Fruit fly (Drosophila melanogaster): Measurements from ENCODE around the gene CG5026.

Gene CG5026

dm6 chr3L:8950955-8951354, 17.4 kb upstream of the CG5026 start (continued):
- TF ChIP-seq emc (GFP tag; optimal IDR thresholded peaks at IDR 0.05): no peak
- TF ChIP-seq Hr78 (GFP tag; optimal IDR thresholded peaks at IDR 0.05): peak in 1 of 2 experiments; percentile 6
- TF ChIP-seq CG14014 (GFP tag; IDR thresholded peaks at IDR 0.05): 0 out of 2 replicates have a peak, but pooled peaks have one; percentile 26
- TF ChIP-seq Chrac-16 (GFP tag; optimal IDR thresholded peaks at IDR 0.05): peak; percentile 18
- TF ChIP-seq CG2712 (tag; optimal IDR thresholded peaks at IDR 0.05): peak; percentile 76
- no peak for TF ChIP-seq mld (GFP tag; IDR thresholded peaks at IDR 0.05; ENCODE audit: partially characterized antibody)
- peak; percentile 78 for TF ChIP-seq CoRest (tag; optimal IDR thresholded peaks at IDR 0.05)
- TF ChIP-seq Hr51 (GFP tag; optimal IDR thresholded peaks at IDR 0.05): peak in 1 of 2 experiments; percentile 74
- no peak for TF ChIP-seq CG12155 (GFP tag; optimal IDR thresholded peaks at IDR 0.05)
- TF ChIP-seq CG2875 (GFP tag; optimal IDR thresholded peaks at IDR 0.05): peak; percentile 6
- TF ChIP-seq CG9932 (GFP tag; IDR thresholded peaks at IDR 0.05): no peak
- TF ChIP-seq tio (GFP tag; optimal IDR thresholded peaks at IDR 0.05): peak; percentile 43
- no peak for TF ChIP-seq disco-r (GFP tag; optimal IDR thresholded peaks at IDR 0.05)
- peak in 1 of 2 experiments; percentile 13 for TF ChIP-seq Eip74EF (GFP tag; optimal IDR thresholded peaks at IDR 0.05)
- no peak for TF ChIP-seq HLHmδ (GFP tag; optimal IDR thresholded peaks at IDR 0.05)
- TF ChIP-seq nerfin-1 (tag; optimal IDR thresholded peaks at IDR 0.05): peak; percentile 46
- TF ChIP-seq CG6254 (GFP tag; optimal IDR thresholded peaks at IDR 0.05): peak; percentile 29
- peak; percentile 6 for TF ChIP-seq CG6765 (GFP tag; optimal IDR thresholded peaks at IDR 0.05)
- TF ChIP-seq wor (GFP tag; IDR thresholded peaks at IDR 0.05): 0 out of 2 replicates have a peak, but pooled peaks have one; percentile 23
- no peak for TF ChIP-seq oc (tag; optimal IDR thresholded peaks at IDR 0.05)
- no peak for TF ChIP-seq CG15479 (GFP tag; optimal IDR thresholded peaks at IDR 0.05)
- TF ChIP-seq Max (GFP tag; optimal IDR thresholded peaks at IDR 0.05): no peak
- TF ChIP-seq CkIIα-i1 (GFP tag; IDR thresholded peaks at IDR 0.05): no peak
- TF ChIP-seq bigmax (GFP tag; optimal IDR thresholded peaks at IDR 0.05): no peak
- peak; percentile 64 for TF ChIP-seq Meics (GFP tag; optimal IDR thresholded peaks at IDR 0.05)
- TF ChIP-seq CG17912 (GFP tag; optimal IDR thresholded peaks at IDR 0.05): no peak
- TF ChIP-seq prd (optimal IDR thresholded peaks at IDR 0.05): no peak
- peak; percentile 37; the same call in 1 of the 3 replicates for TF ChIP-seq prd (GFP tag; IDR thresholded peaks at IDR 0.05)
- no peak for TF ChIP-seq CG6813 (GFP tag; optimal IDR thresholded peaks at IDR 0.05)
- no peak for TF ChIP-seq Deaf1 (tag; optimal IDR thresholded peaks at IDR 0.05)
- TF ChIP-seq Asciz (GFP tag; optimal IDR thresholded peaks at IDR 0.05): peak; percentile 41
- TF ChIP-seq run (tag; optimal IDR thresholded peaks at IDR 0.05): peak; percentile 5
- no peak for TF ChIP-seq CG10274 (GFP tag; optimal IDR thresholded peaks at IDR 0.05)
- TF ChIP-seq CG14441 (GFP tag; IDR thresholded peaks at IDR 0.05): no peak
- TF ChIP-seq hth (optimal IDR thresholded peaks at IDR 0.05): no peak
- peak; percentile 50 for TF ChIP-seq CG13296 (GFP tag; optimal IDR thresholded peaks at IDR 0.05)
- peak; percentile 15 for TF ChIP-seq caup (GFP tag; optimal IDR thresholded peaks at IDR 0.05; ENCODE audit: severe bottlenecking)
- no peak for TF ChIP-seq Bdp1 (GFP tag; optimal IDR thresholded peaks at IDR 0.05)
- peak; percentile 56 for TF ChIP-seq Hmr (GFP tag; optimal IDR thresholded peaks at IDR 0.05)
- no peak for TF ChIP-seq Dfd (GFP tag; optimal IDR thresholded peaks at IDR 0.05)
- TF ChIP-seq PHDP (tag; optimal IDR thresholded peaks at IDR 0.05): peak; percentile 59
- no peak for TF ChIP-seq CG15696 (tag; optimal IDR thresholded peaks at IDR 0.05)
- TF ChIP-seq dmrt11E (tag; optimal IDR thresholded peaks at IDR 0.05): peak; percentile 20
- TF ChIP-seq CG11695 (GFP tag; IDR thresholded peaks at IDR 0.05): peak; percentile 59; the same call in 2 of the 3 replicates
- TF ChIP-seq CG11723 (GFP tag; optimal IDR thresholded peaks at IDR 0.05): peak; percentile 5
- no peak for TF ChIP-seq CG7357 (GFP tag; IDR thresholded peaks at IDR 0.05)
- TF ChIP-seq ab (GFP tag; optimal IDR thresholded peaks at IDR 0.05): no peak
- TF ChIP-seq CG8388 (GFP tag; optimal IDR thresholded peaks at IDR 0.05): peak; percentile 46
- TF ChIP-seq CG16815 (GFP tag; optimal IDR thresholded peaks at IDR 0.05): no peak
- no peak for TF ChIP-seq Mrtf (GFP tag; IDR thresholded peaks at IDR 0.05)
